Worm (Caenorhabditis elegans) whole organism, young adult: Measurements from ENCODE around the gene istr-1.

Experiments
- B0019.2 ChIP-seq: fragments of 200-800 bp; sonication (Bioruptor generic); conservative IDR thresholded peaks from 2 replicates; pipeline ENCODE4 v1.3.6; 2022; ENCODE audit warnings: missing genetic modification reagents, missing genetic modification characterization, missing compliant biosample characterization
- B0261.1 ChIP-seq: sonication (generic microtip); optimal IDR thresholded peaks from 2 replicates; lab custom pipeline; 2016; ENCODE audit warnings: mild to moderate bottlenecking, missing genetic modification characterization, moderate library complexity, missing compliant biosample characterization
- B0336.3 ChIP-seq: fragments of 200-800 bp; sonication (Bioruptor generic); IDR thresholded peaks from 2 replicates; pipeline ENCODE4 v1.3.6; 2022; ENCODE audit warnings: missing genetic modification characterization, missing compliant biosample characterization
- C06A6.2 ChIP-seq: fragments of 200-800 bp; sonication (Bioruptor generic); conservative IDR thresholded peaks from 2 replicates; pipeline ENCODE4 v1.3.6; 2022; ENCODE audit warnings: missing genetic modification characterization, missing compliant biosample characterization
- D2030.7 ChIP-seq: fragments of 200-800 bp; sonication (Bioruptor generic); IDR thresholded peaks from 2 replicates; pipeline ENCODE4 v1.3.6; 2022; ENCODE audit warnings: missing genetic modification reagents, missing genetic modification characterization, missing compliant biosample characterization
- F33H1.4 ChIP-seq: fragments of 200-800 bp; sonication (Bioruptor generic); IDR thresholded peaks from 2 replicates; pipeline ENCODE4 v1.3.6; 2022; ENCODE audit warnings: missing genetic modification reagents, missing genetic modification characterization, missing compliant biosample characterization
- F37B4.10 ChIP-seq: fragments of 200-800 bp; sonication (Bioruptor generic); IDR thresholded peaks from 2 replicates; pipeline ENCODE4 v1.3.6; 2022; ENCODE audit warnings: missing genetic modification characterization, missing compliant biosample characterization
- F39B2.1 ChIP-seq: fragments of 200-800 bp; sonication (Bioruptor generic); IDR thresholded peaks from 2 replicates; pipeline ENCODE4 v1.3.6; 2022; ENCODE audit warnings: missing genetic modification reagents, missing genetic modification characterization, missing compliant biosample characterization
- Y53G8AR.9 ChIP-seq: fragments of 200-800 bp; sonication (Bioruptor generic); conservative IDR thresholded peaks from 2 replicates; pipeline ENCODE4 v1.3.6; 2022; ENCODE audit warnings: missing genetic modification reagents, missing genetic modification characterization, missing compliant biosample characterization
- Y67H2A.10 ChIP-seq: fragments of 200-800 bp; sonication (Bioruptor generic); conservative IDR thresholded peaks from 2 replicates; pipeline ENCODE4 v1.3.6; 2022; ENCODE audit warnings: missing genetic modification reagents, missing genetic modification characterization, missing compliant biosample characterization
- Y95B8A.8 ChIP-seq: fragments of 200-800 bp; sonication (Bioruptor generic); IDR thresholded peaks from 2 replicates; pipeline ENCODE4 v1.3.6; 2022; ENCODE audit warnings: missing genetic modification reagents, missing genetic modification characterization, missing compliant biosample characterization
- akir-1 ChIP-seq: fragments of 200-800 bp; sonication (Bioruptor generic); optimal IDR thresholded peaks from 2 replicates; lab custom pipeline; 2018; ENCODE audit warnings: mild to moderate bottlenecking, missing genetic modification characterization, moderate library complexity, missing compliant biosample characterization
- atf-7 ChIP-seq: sonication (generic microtip); optimal IDR thresholded peaks from 2 replicates; lab custom pipeline; 2017; ENCODE audit warnings: mild to moderate bottlenecking, missing genetic modification characterization, missing compliant biosample characterization
- attf-3 ChIP-seq: fragments of 200-800 bp; sonication (Bioruptor generic); conservative IDR thresholded peaks from 2 replicates; pipeline ENCODE4 v1.3.6; 2022; ENCODE audit warnings: missing genetic modification reagents, missing genetic modification characterization, missing compliant biosample characterization
- attf-5 ChIP-seq: fragments of 200-800 bp; sonication (Bioruptor generic); optimal IDR thresholded peaks from 2 replicates; lab custom pipeline; 2018; ENCODE audit warnings: mild to moderate bottlenecking, missing genetic modification characterization, missing compliant biosample characterization
- ceh-100 ChIP-seq: fragments of 200-800 bp; sonication (Bioruptor generic); IDR thresholded peaks from 2 replicates; pipeline ENCODE4 v1.3.6; 2022; ENCODE audit warnings: missing genetic modification reagents, missing genetic modification characterization, missing compliant biosample characterization
- ceh-79 ChIP-seq: sonication (generic microtip); optimal IDR thresholded peaks from 2 replicates; lab custom pipeline; 2017; ENCODE audit warnings: mild to moderate bottlenecking, missing genetic modification characterization, missing compliant biosample characterization
- ceh-91 ChIP-seq: fragments of 200-800 bp; sonication (Bioruptor generic); IDR thresholded peaks from 2 replicates; pipeline ENCODE4 v1.3.6; 2022; ENCODE audit warnings: missing genetic modification reagents, missing genetic modification characterization, missing compliant biosample characterization
- dox-1 ChIP-seq: fragments of 200-800 bp; sonication (Bioruptor generic); IDR thresholded peaks from 2 replicates; pipeline ENCODE4 v1.3.6; 2022; ENCODE audit warnings: missing genetic modification reagents, missing genetic modification characterization, missing compliant biosample characterization
- efl-1 ChIP-seq: fragments of 150-350 bp; optimal IDR thresholded peaks from 2 replicates; lab custom pipeline; 2014; ENCODE audit warnings: missing biosample characterization, missing genetic modification reagents, missing genetic modification characterization
- hmg-1.2 ChIP-seq: fragments of 200-800 bp; sonication (Bioruptor generic); IDR thresholded peaks from 2 replicates; pipeline ENCODE4 v1.3.6; 2022; ENCODE audit warnings: missing genetic modification reagents, missing genetic modification characterization, missing compliant biosample characterization
- hmg-20 ChIP-seq: fragments of 200-800 bp; sonication (Bioruptor generic); IDR thresholded peaks from 2 replicates; pipeline ENCODE4 v1.3.6; 2022; ENCODE audit warnings: missing genetic modification reagents, missing genetic modification characterization, missing compliant biosample characterization
- hrde-1 ChIP-seq: sonication (generic microtip); optimal IDR thresholded peaks from 2 replicates; lab custom pipeline; 2016; ENCODE audit warnings: missing genetic modification characterization, mild to moderate bottlenecking, missing compliant biosample characterization, moderate library complexity, missing genotype, missing genetic modification reagents, borderline replicate concordance
- hsf-1 ChIP-seq: fragments of 200-800 bp; sonication (Bioruptor generic); IDR thresholded peaks from 2 replicates; pipeline ENCODE4 v1.3.6; 2022; ENCODE audit warnings: missing genetic modification reagents, missing genetic modification characterization, missing compliant biosample characterization
- let-526 ChIP-seq: fragments of 200-800 bp; sonication (Bioruptor generic); IDR thresholded peaks from 2 replicates; pipeline ENCODE4 v1.3.6; 2022; ENCODE audit warnings: missing genetic modification reagents, missing genetic modification characterization, missing compliant biosample characterization
- lin-35 ChIP-seq, 3 experiments: fragments of 150-350 bp in 2 of 3; sonication (generic microtip) in 1 of 3; optimal IDR thresholded peaks; 2 replicates each; lab custom pipeline; 2014 to 2018; ENCODE audit warnings: missing biosample characterization in 3 of 3, missing genetic modification characterization in 3 of 3, missing genetic modification reagents in 3 of 3
- lsl-1 ChIP-seq: fragments of 200-800 bp; sonication (Bioruptor generic); optimal IDR thresholded peaks from 2 replicates; lab custom pipeline; 2018; ENCODE audit warnings: mild to moderate bottlenecking, missing genetic modification characterization, moderate library complexity, missing compliant biosample characterization
- madf-10 ChIP-seq: sonication (generic microtip); optimal IDR thresholded peaks from 2 replicates; lab custom pipeline; 2016; ENCODE audit warnings: mild to moderate bottlenecking, missing genetic modification characterization, missing compliant biosample characterization
- madf-6 ChIP-seq: fragments of 200-800 bp; sonication (Bioruptor generic); IDR thresholded peaks from 2 replicates; pipeline ENCODE4 v1.3.6; 2022; ENCODE audit warnings: missing genetic modification reagents, missing genetic modification characterization, missing compliant biosample characterization
- madf-8 ChIP-seq: fragments of 200-800 bp; sonication (Bioruptor generic); conservative IDR thresholded peaks from 2 replicates; pipeline ENCODE4 v1.3.6; 2022; ENCODE audit warnings: missing genetic modification reagents, missing genetic modification characterization, missing compliant biosample characterization
- pbrm-1 ChIP-seq: fragments of 200-800 bp; sonication (Bioruptor generic); IDR thresholded peaks from 2 replicates; pipeline ENCODE4 v1.3.6; 2022; ENCODE audit warnings: missing genetic modification reagents, missing genetic modification characterization, missing compliant biosample characterization
- sdz-38 ChIP-seq: sonication (generic microtip); optimal IDR thresholded peaks from 2 replicates; lab custom pipeline; 2016; ENCODE audit warnings: missing genotype, missing genetic modification characterization, missing compliant biosample characterization
- snpc-1.3 ChIP-seq: sonication (generic microtip); optimal IDR thresholded peaks from 2 replicates; lab custom pipeline; 2017; ENCODE audit warnings: missing genetic modification characterization, mild to moderate bottlenecking, missing compliant biosample characterization, antibody characterized with exemption, moderate library complexity, missing genotype, missing genetic modification reagents; ENCODE audit not compliant: insufficient read depth
- snpc-3.4 ChIP-seq: sonication (generic microtip); optimal IDR thresholded peaks from 2 replicates; lab custom pipeline; 2017; ENCODE audit warnings: missing genetic modification characterization, mild to moderate bottlenecking, missing compliant biosample characterization, antibody characterized with exemption, moderate library complexity, missing genotype, missing genetic modification reagents
- unc-130 ChIP-seq: sonication (generic microtip); optimal IDR thresholded peaks from 2 replicates; lab custom pipeline; 2016; ENCODE audit warnings: missing genetic modification reagents, missing genetic modification characterization, missing compliant biosample characterization
- xnd-1 ChIP-seq: sonication (generic microtip); optimal IDR thresholded peaks from 2 replicates; lab custom pipeline; 2016; ENCODE audit warnings: missing genotype, missing genetic modification reagents, missing genetic modification characterization, missing compliant biosample characterization

istr-1 gene

DNA sequence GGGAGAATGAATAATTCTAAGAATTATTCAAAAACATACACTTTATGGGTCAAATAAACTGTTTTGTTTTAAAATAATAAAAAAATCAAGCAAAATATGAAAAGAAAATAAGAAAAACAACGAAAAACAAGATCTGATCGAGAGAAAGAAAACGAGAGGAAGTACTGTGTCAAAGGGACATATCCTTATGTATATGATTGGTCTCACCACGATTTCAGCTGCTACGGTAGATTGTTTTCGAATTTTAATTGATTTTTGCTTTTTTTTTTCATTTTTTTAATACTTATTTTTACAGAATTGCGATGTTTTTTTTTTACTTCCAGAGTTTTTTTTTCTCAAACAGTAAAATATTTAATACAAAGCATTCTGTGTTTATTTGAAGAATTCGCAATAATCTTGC, 868 bp upstream of the istr-1 start:
- no peak for TF ChIP-seq hrde-1
- peak; percentile 70 for TF ChIP-seq D2030.7 (GFP tag; lab: Robert Waterston, UW)
- TF ChIP-seq F33H1.4, result peak; percentile 91
- TF ChIP-seq snpc-1.3 (tag; lab: Kevin White, UChicago), result peak; percentile 18
- no peak for TF ChIP-seq madf-10 (tag; lab: Kevin White, UChicago)
- peak; percentile 63 for TF ChIP-seq madf-8 (GFP tag; lab: Robert Waterston, UW)
- no peak for TF ChIP-seq unc-130 (GFP tag; lab: Kevin White, UChicago)
- peak; percentile 35; the same call in 1 of the 2 replicates for TF ChIP-seq ceh-91
- peak; percentile 0 for TF ChIP-seq snpc-3.4
- TF ChIP-seq xnd-1 (tag; lab: Kevin White, UChicago), result peak; percentile 75
- TF ChIP-seq madf-6 (GFP tag; lab: Robert Waterston, UW), result peak; percentile 87
- no peak for TF ChIP-seq hmg-1.2 (GFP tag; lab: Robert Waterston, UW)
- TF ChIP-seq lsl-1, result peak; percentile 93
- peak; percentile 40; the same call in 1 of the 2 replicates for TF ChIP-seq dox-1

DNA sequence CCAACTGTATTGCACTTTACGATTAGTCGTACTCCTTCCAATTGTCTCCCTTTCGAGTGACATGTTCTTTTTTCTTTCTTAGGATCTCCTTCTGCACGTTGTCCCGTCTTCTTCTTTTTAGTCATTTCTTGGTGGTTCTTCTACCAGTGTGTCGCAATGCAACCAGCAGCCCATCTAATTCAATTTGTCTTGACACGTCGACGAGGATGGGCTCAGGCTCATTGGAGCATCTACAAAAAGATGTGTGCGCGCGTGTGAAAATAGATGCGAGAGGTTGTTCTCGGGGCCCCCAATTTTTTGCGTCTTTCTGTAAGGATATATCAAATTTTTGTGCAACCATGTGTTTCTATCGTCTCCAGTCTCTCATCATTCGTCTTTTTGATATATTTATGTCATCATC, 4.0 kb downstream of the istr-1 start:
- TF ChIP-seq lsl-1, result no peak
- TF ChIP-seq efl-1 (GFP tag; lab: Kevin White, UChicago), result no peak
- no peak for TF ChIP-seq lin-35 (GFP tag; optimal IDR thresholded peaks at IDR 0.05; lab: Kevin White, UChicago)
- TF ChIP-seq ceh-91, result no peak
- no peak for TF ChIP-seq ceh-79
- no peak for TF ChIP-seq F39B2.1
- TF ChIP-seq C06A6.2 (GFP tag; lab: Robert Waterston, UW), result no peak
- no peak for TF ChIP-seq Y95B8A.8 (GFP tag; lab: Robert Waterston, UW)
- no peak for TF ChIP-seq madf-10 (tag; lab: Kevin White, UChicago)
- no peak for TF ChIP-seq hsf-1
- TF ChIP-seq atf-7 (tag; lab: Kevin White, UChicago), result no peak
- TF ChIP-seq sdz-38, result no peak
- TF ChIP-seq F37B4.10 (GFP tag; lab: Robert Waterston, UW), result no peak
- no peak for TF ChIP-seq B0261.1
- no peak for TF ChIP-seq Y53G8AR.9 (GFP tag; lab: Robert Waterston, UW)
- TF ChIP-seq B0336.3 (GFP tag; lab: Robert Waterston, UW), result no peak

DNA sequence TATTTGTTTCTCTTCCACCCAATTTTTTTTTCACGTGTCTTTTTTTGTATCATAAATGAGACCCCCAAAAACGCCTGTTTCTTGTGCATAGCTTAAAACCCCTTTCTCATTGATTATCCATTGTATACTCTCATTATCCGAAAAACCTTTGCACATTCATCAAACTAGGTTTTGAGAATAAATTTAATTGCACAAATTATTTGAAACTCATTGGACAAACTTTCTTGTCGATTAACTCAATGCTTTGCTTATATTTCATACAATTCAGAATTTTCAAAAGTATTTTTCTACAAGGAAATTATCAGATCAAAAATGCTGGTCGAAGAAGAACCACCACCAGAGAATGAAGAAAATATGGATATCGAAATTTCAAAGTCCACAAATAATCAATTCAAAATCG, 6.4 kb downstream of the istr-1 start, which contains the start of gene R11D1.1:
Gene R11D1.1 (plus strand): TSS at position 301 of the 400 bp plus-strand sequence.
- no peak for TF ChIP-seq ceh-100 (GFP tag; lab: Robert Waterston, UW)
- TF ChIP-seq dox-1, result no peak
- TF ChIP-seq hmg-20 (GFP tag; lab: Robert Waterston, UW), result no peak
- TF ChIP-seq attf-3 (GFP tag; lab: Robert Waterston, UW), result no peak
- TF ChIP-seq B0019.2 (GFP tag; lab: Robert Waterston, UW), result no peak
- no peak for TF ChIP-seq efl-1 (GFP tag; lab: Kevin White, UChicago)
- TF ChIP-seq pbrm-1, result no peak

DNA sequence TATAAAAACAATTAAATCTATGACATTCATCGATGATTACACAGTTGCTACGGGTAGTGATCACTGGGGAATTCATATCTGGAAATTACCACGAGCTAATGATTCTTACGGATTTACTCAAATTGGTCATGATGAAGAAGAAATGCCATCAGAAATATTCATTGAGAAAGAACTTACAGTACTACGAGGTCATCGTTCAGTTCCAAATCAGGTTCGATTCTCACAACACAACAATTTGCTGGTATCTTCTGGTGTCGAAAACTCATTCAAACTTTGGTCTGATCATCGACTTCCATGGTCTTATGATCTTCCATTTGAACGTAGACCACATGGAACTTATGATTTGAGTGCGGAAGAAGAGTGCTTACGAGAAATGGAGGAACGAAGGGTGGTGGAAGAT, 8.9 kb downstream of the istr-1 start:
- TF ChIP-seq attf-5 (GFP tag; lab: Kevin White, UChicago) (no peak), akir-1 (no peak), B0261.1 (no peak), let-526 (no peak), Y67H2A.10 (GFP tag; lab: Robert Waterston, UW) (no peak)
